Worm (Caenorhabditis elegans): ENCODE results near the gene B0507.1.

The B0507.1 gene

ce11 chrV:8776270-8776669 is at the start of gene B0507.1:
Gene B0507.1, plus strand, starts transcription at chrV:8776570.
- TF ChIP-seq nhr-77 (tag; optimal IDR thresholded peaks at IDR 0.05) (no peak), daf-12 (tag; optimal IDR thresholded peaks at IDR 0.05) (no peak), elt-3 (tag; optimal IDR thresholded peaks at IDR 0.05) (no peak), zag-1 (tag; optimal IDR thresholded peaks at IDR 0.05) (no peak), tbx-2 (tag; optimal IDR thresholded peaks at IDR 0.05) (no peak), pqm-1 (tag; optimal IDR thresholded peaks at IDR 0.05) (no peak), jun-1 (tag; optimal IDR thresholded peaks at IDR 0.05) (no peak), ceh-16 (tag; optimal IDR thresholded peaks at IDR 0.05) (no peak), nfya-1 (tag; optimal IDR thresholded peaks at IDR 0.05; ENCODE audit: insufficient read depth) (no peak), elt-1 (tag; optimal IDR thresholded peaks at IDR 0.05) (no peak), pha-4 (tag; optimal IDR thresholded peaks at IDR 0.05) (no peak), ama-1 (optimal IDR thresholded peaks at IDR 0.05) (no peak), nhr-25 (tag; optimal IDR thresholded peaks at IDR 0.05) (no peak), mml-1 (tag; optimal IDR thresholded peaks at IDR 0.05) (no peak), eor-1 (tag; optimal IDR thresholded peaks at IDR 0.05) (no peak), ceh-82 (tag; optimal IDR thresholded peaks at IDR 0.05) (no peak), nhr-11 (tag; optimal IDR thresholded peaks at IDR 0.05) (no peak)

ce11 chrV:8727077-8727476 is 49.3 kb upstream of the B0507.1 start, which contains the start of gene ZC196.9:
Gene ZC196.9, minus strand, starts transcription at chrV:8727177.
- TF ChIP-seq nhr-23 (tag; optimal IDR thresholded peaks at IDR 0.05): no peak
- TF ChIP-seq unc-39 (tag; optimal IDR thresholded peaks at IDR 0.05): no peak
- TF ChIP-seq unc-62 (GFP tag; optimal IDR thresholded peaks at IDR 0.05): no peak
- TF ChIP-seq elt-2 (tag; optimal IDR thresholded peaks at IDR 0.05): no peak
- no peak for TF ChIP-seq ZK546.5 (tag; optimal IDR thresholded peaks at IDR 0.05)
- no peak for TF ChIP-seq nhr-237 (tag; optimal IDR thresholded peaks at IDR 0.05)
- no peak for TF ChIP-seq elt-3 (tag; optimal IDR thresholded peaks at IDR 0.05)

DNA sequence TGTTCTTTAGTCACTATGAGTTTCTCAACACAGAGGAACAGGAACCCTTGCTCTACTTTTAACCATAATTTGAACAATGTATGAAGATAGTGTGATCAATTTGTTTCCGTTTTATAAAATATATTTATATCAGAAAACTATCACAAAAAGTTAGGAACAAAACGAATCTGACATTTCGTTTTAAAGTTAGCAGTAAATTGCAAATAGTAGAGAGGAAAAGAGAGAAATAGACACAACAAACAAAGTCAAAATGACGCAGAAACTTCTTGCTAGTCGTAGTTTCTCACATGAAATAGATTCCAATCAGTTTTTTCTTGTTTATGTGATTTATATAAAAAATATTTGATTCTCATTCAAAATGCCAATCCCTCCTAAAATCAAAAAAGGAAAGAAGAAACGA is 47.3 kb upstream of the B0507.1 start, which contains the start of gene ZC196.5:
TSS of gene ZC196.5 (plus strand) at position 301 of the 400 bp plus-strand sequence.
- TF ChIP-seq elt-1 (tag; optimal IDR thresholded peaks at IDR 0.05) (no peak), hmg-11 (tag; optimal IDR thresholded peaks at IDR 0.05) (no peak), nhr-12 (tag; optimal IDR thresholded peaks at IDR 0.05) (no peak), nhr-237 (tag; optimal IDR thresholded peaks at IDR 0.05) (no peak), fkh-2 (tag; optimal IDR thresholded peaks at IDR 0.05) (no peak), egl-27 (tag; optimal IDR thresholded peaks at IDR 0.05) (no peak), nhr-23 (tag; optimal IDR thresholded peaks at IDR 0.05) (no peak), R02D3.7 (tag; optimal IDR thresholded peaks at IDR 0.05) (no peak), nhr-67 (tag; optimal IDR thresholded peaks at IDR 0.05) (no peak), unc-62 (GFP tag; optimal IDR thresholded peaks at IDR 0.05) (no peak), ama-1 (optimal IDR thresholded peaks at IDR 0.05) (no peak), zag-1 (tag; optimal IDR thresholded peaks at IDR 0.05) (no peak), sea-2 (GFP tag; optimal IDR thresholded peaks at IDR 0.05) (no peak)

DNA sequence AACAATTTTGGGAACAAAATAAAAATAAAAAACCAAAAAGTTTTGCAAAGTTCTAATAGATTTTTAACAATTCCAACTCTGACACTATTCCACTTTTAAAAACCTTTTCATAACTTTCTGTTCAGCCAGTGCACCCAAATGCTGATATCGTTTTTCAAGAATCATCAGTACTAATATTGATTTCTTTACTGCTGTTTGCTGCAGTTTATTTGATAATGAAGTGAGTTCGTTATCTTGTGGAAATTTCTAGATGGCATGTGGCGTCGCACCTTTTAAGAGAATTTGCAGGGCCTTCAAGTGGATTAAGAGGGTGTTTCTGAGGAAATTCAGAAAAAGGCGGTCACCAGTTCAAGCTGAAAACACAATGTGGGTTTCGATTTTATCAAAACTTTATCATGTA is 45.4 kb upstream of the B0507.1 start:
- TF ChIP-seq elt-2 (tag; optimal IDR thresholded peaks at IDR 0.05) (peak; percentile 68), tbx-2 (tag; optimal IDR thresholded peaks at IDR 0.05) (no peak), zag-1 (tag; optimal IDR thresholded peaks at IDR 0.05) (no peak)

- TF ChIP-seq pqm-1 (tag; optimal IDR thresholded peaks at IDR 0.05) (peak; percentile 77), pha-4 (tag; optimal IDR thresholded peaks at IDR 0.05) (peak; percentile 15), fkh-10 (GFP tag; optimal IDR thresholded peaks at IDR 0.05) (no peak), elt-2 (tag; optimal IDR thresholded peaks at IDR 0.05) (peak; percentile 85), jun-1 (tag; optimal IDR thresholded peaks at IDR 0.05) (peak; percentile 52)
These were observed 43.4 kb upstream of the B0507.1 start, which contains the start of gene ZC196.4 for ce11 chrV:8732934-8733333. Gene ZC196.4, plus strand, starts transcription at chrV:8733106.

DNA sequence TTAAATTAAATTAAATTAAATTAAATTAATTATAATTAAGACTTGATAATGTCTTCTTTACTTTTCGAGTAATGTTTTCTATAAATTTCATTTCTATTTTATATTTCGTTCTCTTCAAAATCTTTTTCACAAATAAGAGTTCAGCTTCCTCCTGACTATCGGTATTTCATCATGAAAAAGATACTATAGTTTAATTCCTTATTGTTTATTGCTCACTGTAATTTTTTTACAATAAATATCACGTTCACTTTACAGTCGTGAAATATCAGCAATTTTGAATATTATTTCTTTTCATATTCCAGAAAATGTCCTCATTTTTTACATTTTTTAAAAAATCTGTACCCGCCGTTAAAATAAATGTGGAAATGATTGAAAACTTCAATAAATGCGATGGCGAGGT is 40.0 kb upstream of the B0507.1 start, which contains the start of gene ZC196.3:
TSS of gene ZC196.3 (plus strand) at position 301 of the 400 bp plus-strand sequence.
- TF ChIP-seq nhr-11 (tag; optimal IDR thresholded peaks at IDR 0.05) (no peak), zag-1 (tag; optimal IDR thresholded peaks at IDR 0.05) (no peak), egl-27 (tag; optimal IDR thresholded peaks at IDR 0.05) (no peak), ceh-9 (tag; optimal IDR thresholded peaks at IDR 0.05) (no peak), elt-2 (tag; optimal IDR thresholded peaks at IDR 0.05) (no peak), nhr-23 (tag; optimal IDR thresholded peaks at IDR 0.05) (no peak), nhr-77 (tag; optimal IDR thresholded peaks at IDR 0.05) (no peak), lsy-12 (tag; optimal IDR thresholded peaks at IDR 0.05) (no peak), ceh-16 (tag; optimal IDR thresholded peaks at IDR 0.05) (no peak), R02D3.7 (tag; optimal IDR thresholded peaks at IDR 0.05) (no peak), nhr-28 (tag; optimal IDR thresholded peaks at IDR 0.05) (no peak), ceh-82 (tag; optimal IDR thresholded peaks at IDR 0.05) (no peak), nhr-76 (tag; optimal IDR thresholded peaks at IDR 0.05) (no peak), ztf-4 (tag; optimal IDR thresholded peaks at IDR 0.05) (no peak), fkh-10 (GFP tag; optimal IDR thresholded peaks at IDR 0.05) (no peak), sea-2 (GFP tag; optimal IDR thresholded peaks at IDR 0.05) (no peak), nhr-25 (tag; optimal IDR thresholded peaks at IDR 0.05) (no peak), ztf-11 (tag; optimal IDR thresholded peaks at IDR 0.05) (no peak)

Data from whole organism, L3 larva.